Worm (Caenorhabditis elegans) whole organism, late embryonic: ENCODE measurements around the gene ptp-1.
A peak's percentile ranks its signal among the peaks of the same experiment; 100 is the strongest.

Experiments used
- C08G9.2 ChIP-seq: sonication (generic microtip); optimal IDR thresholded peaks from 2 replicates; lab custom pipeline; 2016; ENCODE audit warnings: mild to moderate bottlenecking, missing genetic modification characterization, moderate library complexity, missing compliant biosample characterization
- F13H6.1 ChIP-seq: sonication (generic microtip); optimal IDR thresholded peaks from 2 replicates; lab custom pipeline; 2016; ENCODE audit warnings: missing genetic modification characterization, missing compliant biosample characterization
- K02D7.2 ChIP-seq: sonication (generic microtip); optimal IDR thresholded peaks from 2 replicates; lab custom pipeline; 2017; ENCODE audit warnings: mild to moderate bottlenecking, missing genetic modification characterization, missing compliant biosample characterization
- T23F11.4 ChIP-seq: fragments of 200-800 bp; sonication (Bioruptor generic); optimal IDR thresholded peaks from 2 replicates; lab custom pipeline; 2018; ENCODE audit warnings: mild to moderate bottlenecking, missing genetic modification characterization, missing compliant biosample characterization
- Y22D7AL.16 ChIP-seq: sonication (generic microtip); optimal IDR thresholded peaks from 2 replicates; lab custom pipeline; 2016; ENCODE audit warnings: missing genetic modification characterization, missing compliant biosample characterization
- ahr-1 ChIP-seq: sonication (generic microtip); optimal IDR thresholded peaks from 2 replicates; lab custom pipeline; 2016; ENCODE audit warnings: missing genetic modification characterization, missing compliant biosample characterization
- ceh-2 ChIP-seq: sonication (generic microtip); optimal IDR thresholded peaks from 2 replicates; lab custom pipeline; 2016; ENCODE audit warnings: missing genotype, missing genetic modification characterization, missing compliant biosample characterization
- ceh-30 ChIP-seq: fragments of 150-350 bp; optimal IDR thresholded peaks from 2 replicates; lab custom pipeline; 2014; ENCODE audit warnings: missing biosample characterization, missing genetic modification characterization
- ceh-31 ChIP-seq: sonication (generic microtip); optimal IDR thresholded peaks from 2 replicates; lab custom pipeline; 2016; ENCODE audit warnings: missing genetic modification characterization, missing compliant biosample characterization
- ceh-45 ChIP-seq: fragments of 200-800 bp; sonication (Bioruptor generic); IDR thresholded peaks from 2 replicates; pipeline ENCODE4 v1.3.6; 2022; ENCODE audit warnings: missing genetic modification reagents, missing genetic modification characterization, missing compliant biosample characterization
- ceh-48 ChIP-seq: sonication (generic microtip); optimal IDR thresholded peaks from 2 replicates; lab custom pipeline; 2016; ENCODE audit warnings: missing genetic modification characterization, inconsistent platforms, missing compliant biosample characterization
- ceh-6 ChIP-seq: fragments of 200-800 bp; sonication (Bioruptor generic); optimal IDR thresholded peaks from 2 replicates; lab custom pipeline; 2018; ENCODE audit warnings: mild to moderate bottlenecking, missing genetic modification characterization, missing compliant biosample characterization
- ceh-9 ChIP-seq: sonication (generic microtip); optimal IDR thresholded peaks from 2 replicates; lab custom pipeline; 2016; ENCODE audit warnings: mild to moderate bottlenecking, missing genetic modification characterization, inconsistent platforms, missing compliant biosample characterization
- che-1 ChIP-seq: sonication (generic microtip); optimal IDR thresholded peaks from 2 replicates; lab custom pipeline; 2016; ENCODE audit warnings: mild to moderate bottlenecking, missing genetic modification characterization, missing compliant biosample characterization
- dve-1 ChIP-seq: sonication (generic microtip); optimal IDR thresholded peaks from 2 replicates; lab custom pipeline; 2017; ENCODE audit warnings: antibody characterized with exemption, mild to moderate bottlenecking, missing genetic modification characterization, missing compliant biosample characterization
- elt-2 ChIP-seq: sonication (generic microtip); optimal IDR thresholded peaks from 2 replicates; lab custom pipeline; 2016; ENCODE audit warnings: missing genetic modification reagents, missing genetic modification characterization, missing compliant biosample characterization
- elt-4 ChIP-seq: sonication (generic microtip); optimal IDR thresholded peaks from 2 replicates; lab custom pipeline; 2016; ENCODE audit warnings: missing genetic modification characterization, missing compliant biosample characterization
- eyg-1 ChIP-seq: sonication (generic microtip); optimal IDR thresholded peaks from 2 replicates; lab custom pipeline; 2016; ENCODE audit warnings: missing genotype, missing genetic modification characterization, missing compliant biosample characterization
- fkh-10 ChIP-seq: fragments of 150-350 bp; optimal IDR thresholded peaks from 2 replicates; lab custom pipeline; 2014; ENCODE audit warnings: missing biosample characterization, missing genetic modification reagents, missing genetic modification characterization
- hlh-15 ChIP-seq: sonication (generic microtip); optimal IDR thresholded peaks from 2 replicates; lab custom pipeline; 2016; ENCODE audit warnings: missing genetic modification characterization, missing compliant biosample characterization
- hlh-6 ChIP-seq: sonication (generic microtip); optimal IDR thresholded peaks from 2 replicates; lab custom pipeline; 2016; ENCODE audit warnings: missing genotype, missing genetic modification characterization, missing compliant biosample characterization
- lin-11 ChIP-seq: fragments of 200-800 bp; sonication (Bioruptor generic); optimal IDR thresholded peaks from 2 replicates; lab custom pipeline; 2018; ENCODE audit warnings: mild to moderate bottlenecking, missing genetic modification characterization, missing compliant biosample characterization
- madf-2 ChIP-seq: sonication (generic microtip); optimal IDR thresholded peaks from 2 replicates; lab custom pipeline; 2017; ENCODE audit warnings: missing genetic modification characterization, missing compliant biosample characterization
- nfya-1 ChIP-seq: sonication (generic microtip); optimal IDR thresholded peaks from 2 replicates; lab custom pipeline; 2017; ENCODE audit warnings: missing genetic modification characterization, mild to moderate bottlenecking, missing compliant biosample characterization, antibody characterized with exemption, moderate library complexity
- npax-4 ChIP-seq: sonication (generic microtip); optimal IDR thresholded peaks from 2 replicates; lab custom pipeline; 2016; ENCODE audit warnings: missing genetic modification characterization, missing compliant biosample characterization
- odd-2 ChIP-seq: sonication (generic microtip); optimal IDR thresholded peaks from 2 replicates; lab custom pipeline; 2017; ENCODE audit warnings: antibody characterized with exemption, mild to moderate bottlenecking, missing genetic modification characterization, missing compliant biosample characterization
- pag-3 ChIP-seq: sonication (generic microtip); optimal IDR thresholded peaks from 2 replicates; lab custom pipeline; 2016; ENCODE audit warnings: missing compliant biosample characterization, missing genetic modification characterization, borderline replicate concordance
- pha-2 ChIP-seq: sonication (generic microtip); optimal IDR thresholded peaks from 2 replicates; lab custom pipeline; 2017; ENCODE audit warnings: mild to moderate bottlenecking, missing genetic modification characterization, missing compliant biosample characterization
- pros-1 ChIP-seq: fragments of 150-350 bp; optimal IDR thresholded peaks from 2 replicates; lab custom pipeline; 2014; ENCODE audit warnings: missing biosample characterization, missing genetic modification reagents, missing genetic modification characterization
- ref-2 ChIP-seq: sonication (generic microtip); optimal IDR thresholded peaks from 2 replicates; lab custom pipeline; 2016; ENCODE audit warnings: missing genetic modification characterization, missing compliant biosample characterization
- rnt-1 ChIP-seq: sonication (generic microtip); optimal IDR thresholded peaks from 2 replicates; lab custom pipeline; 2016; ENCODE audit warnings: missing genetic modification characterization, missing compliant biosample characterization
- sdc-2 ChIP-seq: sonication (generic microtip); optimal IDR thresholded peaks from 2 replicates; lab custom pipeline; 2016; ENCODE audit warnings: missing genotype, missing genetic modification characterization, missing compliant biosample characterization
- sox-2 ChIP-seq: fragments of 200-800 bp; sonication (Bioruptor generic); IDR thresholded peaks from 2 replicates; pipeline ENCODE4 v1.3.6; 2022; ENCODE audit warnings: missing genetic modification reagents, missing genetic modification characterization, missing compliant biosample characterization
- sox-4 ChIP-seq: sonication (generic microtip); optimal IDR thresholded peaks from 2 replicates; lab custom pipeline; 2017; ENCODE audit warnings: mild to moderate bottlenecking, missing genetic modification characterization, inconsistent platforms, missing compliant biosample characterization
- ttx-3 ChIP-seq: sonication (generic microtip); optimal IDR thresholded peaks from 2 replicates; lab custom pipeline; 2016; ENCODE audit warnings: missing genetic modification reagents, missing genetic modification characterization, missing compliant biosample characterization
- unc-3 ChIP-seq, 2 experiments: fragments of 200-800 bp in 1 of 2; sonication (Bioruptor generic) in 1 of 2; sonication (generic microtip) in 1 of 2; conservative IDR thresholded peaks in 1 of 2; optimal IDR thresholded peaks in 1 of 2; 2 replicates each; pipeline versions ENCODE4 v1.3.6 to Lab custom; 2016 to 2022; ENCODE audit warnings: missing compliant biosample characterization in 2 of 2, missing genetic modification characterization in 2 of 2, missing genetic modification reagents in 1 of 2
- unc-42 ChIP-seq: sonication (generic microtip); optimal IDR thresholded peaks from 2 replicates; lab custom pipeline; 2016; ENCODE audit warnings: missing genotype, missing genetic modification characterization, missing compliant biosample characterization
- unc-55 ChIP-seq: sonication (generic microtip); optimal IDR thresholded peaks from 2 replicates; lab custom pipeline; 2017; ENCODE audit warnings: missing biosample characterization, missing genetic modification reagents, missing genetic modification characterization
- unc-86 ChIP-seq: sonication (generic microtip); optimal IDR thresholded peaks from 2 replicates; lab custom pipeline; 2016; ENCODE audit warnings: missing genetic modification characterization, missing compliant biosample characterization

ptp-1 gene

ce11 chrIII:3601271-3601670 is 10.7 kb downstream of the ptp-1 start (continued):
- no peak for TF ChIP-seq elt-2 (tag; lab: Kevin White, UChicago)

ce11 chrIII:3605681-3606080 is 15.2 kb downstream of the ptp-1 start:
- TF ChIP-seq ceh-31 (peak; percentile 12), sox-4 (tag; lab: Kevin White, UChicago) (no peak), ceh-2 (peak; percentile 17), T23F11.4 (GFP tag; lab: Kevin White, UChicago) (peak; percentile 32), ref-2 (tag; lab: Kevin White, UChicago) (no peak), dve-1 (tag; lab: Kevin White, UChicago) (no peak)
- TF ChIP-seq, all 69 proteins: peak for 3

- no peak for TF ChIP-seq unc-86 (tag; lab: Kevin White, UChicago)
Observed at ce11 chrIII:3612387-3612786, 21.9 kb downstream of the ptp-1 start.

ce11 chrIII:3612882-3613479 is 22.5 kb downstream of the ptp-1 start:
- TF ChIP-seq nfya-1 (tag; lab: Kevin White, UChicago) (peak; percentile 75), ceh-30 (tag; lab: Kevin White, UChicago) (no peak)

DNA sequence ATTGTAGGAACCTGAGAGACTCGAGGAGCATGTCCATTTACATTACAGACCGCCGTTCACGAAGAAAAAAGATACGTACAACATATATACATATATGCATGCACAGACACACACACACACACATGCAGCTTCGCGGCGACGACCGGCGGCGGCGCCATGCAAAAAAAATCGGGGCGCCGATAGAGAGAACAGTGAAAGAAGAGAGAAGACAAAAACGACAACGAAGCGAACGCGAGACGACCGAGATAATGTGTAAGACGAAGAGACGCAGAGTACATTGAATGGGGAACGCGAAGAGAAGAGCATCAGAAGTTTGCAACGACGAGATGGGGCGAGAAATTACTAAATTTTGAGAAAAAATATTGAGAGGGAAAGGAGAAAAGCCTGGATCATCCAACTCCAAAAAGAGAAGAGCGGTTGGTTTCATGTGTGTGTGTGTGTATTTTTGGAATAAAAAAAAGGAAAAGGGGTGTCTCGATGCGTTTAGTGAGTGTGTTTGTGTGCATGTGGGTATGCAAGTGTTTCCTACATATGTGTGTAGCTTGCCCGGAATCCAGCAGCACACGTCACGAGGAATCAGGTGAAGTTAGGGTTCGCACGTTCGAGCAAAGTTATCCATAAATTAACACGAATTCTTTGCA is 29.2 kb downstream of the ptp-1 start:
- TF ChIP-seq fkh-10 (no peak), pha-2 (tag; lab: Kevin White, UChicago) (no peak), ceh-31 (no peak), unc-3 (GFP tag; conservative IDR thresholded peaks at IDR 0.05; lab: Robert Waterston, UW) (no peak), unc-3 (tag; optimal IDR thresholded peaks at IDR 0.05; lab: Kevin White, UChicago) (no peak), rnt-1 (tag; lab: Kevin White, UChicago) (no peak), hlh-15 (tag; lab: Kevin White, UChicago) (no peak), pros-1 (tag; lab: Kevin White, UChicago) (no peak), F13H6.1 (tag; lab: Kevin White, UChicago) (no peak), pag-3 (tag; lab: Kevin White, UChicago) (no peak), ceh-9 (tag; lab: Kevin White, UChicago) (no peak), elt-4 (no peak), npax-4 (tag; lab: Kevin White, UChicago) (no peak), ceh-45 (GFP tag; lab: Robert Waterston, UW) (no peak)
- TF ChIP-seq, all 69 proteins: peak for 0

- TF ChIP-seq ceh-6 (GFP tag; lab: Kevin White, UChicago) (peak; percentile 43), pros-1 (tag; lab: Kevin White, UChicago) (no peak), npax-4 (tag; lab: Kevin White, UChicago) (no peak), unc-42 (tag; lab: Kevin White, UChicago) (no peak), ref-2 (tag; lab: Kevin White, UChicago) (no peak), C08G9.2 (no peak), madf-2 (tag; lab: Kevin White, UChicago) (no peak), hlh-15 (tag; lab: Kevin White, UChicago) (no peak), ceh-48 (tag; lab: Kevin White, UChicago) (no peak), ceh-31 (peak; percentile 77), ceh-2 (no peak), fkh-10 (no peak), eyg-1 (tag; lab: Kevin White, UChicago) (no peak), odd-2 (no peak), hlh-6 (tag; lab: Kevin White, UChicago) (peak; percentile 41), ttx-3 (no peak), sox-4 (tag; lab: Kevin White, UChicago) (peak; percentile 1), sox-2 (no peak), Y22D7AL.16 (no peak), K02D7.2 (tag; lab: Kevin White, UChicago) (no peak), ceh-45 (GFP tag; lab: Robert Waterston, UW) (no peak), unc-55 (GFP tag; lab: Kevin White, UChicago) (no peak), lin-11 (tag; lab: Kevin White, UChicago) (peak; percentile 45), ceh-9 (tag; lab: Kevin White, UChicago) (no peak), ahr-1 (tag; lab: Kevin White, UChicago) (no peak), T23F11.4 (GFP tag; lab: Kevin White, UChicago) (no peak), che-1 (tag; lab: Kevin White, UChicago) (peak; percentile 19), sdc-2 (peak; percentile 66)
Observed at ce11 chrIII:3620652-3621051, 30.1 kb downstream of the ptp-1 start.
